Worm (Caenorhabditis elegans): Measurements from ENCODE around the gene R74.7.

The R74.7 gene

DNA sequence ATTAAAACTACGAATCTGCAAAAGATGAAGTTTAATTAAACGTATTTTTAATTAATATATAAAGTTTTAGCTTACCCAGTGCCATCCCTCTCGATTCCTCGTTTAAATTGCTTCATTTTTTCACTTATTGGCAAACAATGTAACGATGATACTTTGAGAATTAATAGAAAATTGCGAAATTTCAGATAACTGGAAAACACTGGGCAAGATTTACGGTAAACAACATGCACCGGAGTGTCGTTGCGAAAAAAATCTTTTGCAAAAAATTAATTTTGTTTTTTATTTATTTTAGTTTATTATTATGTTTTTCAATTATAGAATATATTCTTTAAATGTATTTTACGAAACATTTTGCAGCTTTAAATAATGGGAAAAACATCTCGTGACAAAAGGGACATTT, at the start of gene R74.7, which contains the start of gene pelo-1:
Gene R74.7 (plus strand): TSS at position 358 of the 400 bp plus-strand sequence.
Gene pelo-1 (minus strand): TSS at position 151 of the 400 bp plus-strand sequence.
- no peak for TF ChIP-seq syd-9 (tag; optimal IDR thresholded peaks at IDR 0.05)
- TF ChIP-seq hlh-13 (GFP tag; optimal IDR thresholded peaks at IDR 0.05): no peak
- TF ChIP-seq hlh-15 (tag; optimal IDR thresholded peaks at IDR 0.05): no peak
- no peak for TF ChIP-seq ceh-6 (GFP tag; optimal IDR thresholded peaks at IDR 0.05)
- TF ChIP-seq ceh-24 (tag; optimal IDR thresholded peaks at IDR 0.05): no peak
- TF ChIP-seq dve-1 (tag; optimal IDR thresholded peaks at IDR 0.05): no peak
- TF ChIP-seq nfya-1 (tag; optimal IDR thresholded peaks at IDR 0.05): no peak

DNA sequence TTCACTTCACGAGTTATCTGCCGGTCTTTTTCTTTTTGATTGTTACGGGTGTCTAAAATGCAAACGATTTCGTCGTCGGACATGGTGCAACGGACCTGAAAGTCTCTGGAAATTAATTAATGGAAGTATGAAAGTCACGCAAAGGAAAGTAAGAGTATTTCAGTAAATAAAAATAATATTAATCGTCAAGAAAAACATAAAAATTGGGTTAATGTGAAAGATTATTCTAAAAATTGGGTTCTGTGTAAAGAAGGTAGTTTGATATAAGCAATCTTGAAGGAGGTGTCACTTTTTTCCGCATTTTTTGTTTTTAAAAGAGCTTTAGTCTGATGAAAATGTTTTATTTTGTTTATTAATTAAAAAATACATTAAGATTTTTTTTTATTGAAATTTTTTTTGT, 46.9 kb upstream of the R74.7 start, which contains the start of gene C16C10.9:
Gene C16C10.9 (minus strand): TSS at position 101 of the 400 bp plus-strand sequence.
- TF ChIP-seq eyg-1 (tag; optimal IDR thresholded peaks at IDR 0.05) (no peak), K09A11.1 (tag; optimal IDR thresholded peaks at IDR 0.05; ENCODE audit: insufficient read depth) (no peak), pag-3 (tag; optimal IDR thresholded peaks at IDR 0.05; ENCODE audit: borderline replicate concordance) (no peak), ceh-9 (tag; optimal IDR thresholded peaks at IDR 0.05) (no peak), pax-1 (tag; optimal IDR thresholded peaks at IDR 0.05) (no peak), ceh-18 (tag; optimal IDR thresholded peaks at IDR 0.05) (no peak), mec-3 (tag; optimal IDR thresholded peaks at IDR 0.05; ENCODE audit: borderline replicate concordance) (no peak), ets-4 (tag; optimal IDR thresholded peaks at IDR 0.05) (no peak), sox-4 (tag; optimal IDR thresholded peaks at IDR 0.05) (no peak), ceh-48 (tag; optimal IDR thresholded peaks at IDR 0.05) (no peak), ceh-45 (GFP tag; IDR thresholded peaks at IDR 0.05) (no peak), npax-4 (tag; optimal IDR thresholded peaks at IDR 0.05) (no peak), tbx-2 (tag; optimal IDR thresholded peaks at IDR 0.05) (no peak)

DNA sequence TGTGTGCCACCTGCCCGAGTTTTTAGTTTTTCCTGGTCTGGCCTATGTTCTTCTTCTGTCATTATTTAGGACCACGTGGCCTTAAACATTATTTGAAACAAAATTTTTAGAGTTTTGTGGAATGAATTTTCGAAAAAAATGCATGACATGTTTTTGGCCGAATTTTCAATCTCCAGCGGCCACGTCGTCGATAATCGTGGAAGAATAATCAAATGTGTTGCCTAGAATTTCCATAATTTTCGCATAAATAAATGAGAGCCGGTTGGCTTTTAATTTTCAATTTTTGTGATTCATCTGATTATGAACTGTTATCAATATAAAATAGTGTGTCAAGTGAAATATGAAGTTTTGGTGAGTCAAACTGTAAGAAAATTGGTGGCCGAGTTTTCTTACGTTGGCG, 43.3 kb upstream of the R74.7 start, which contains the start of gene C01G12.16:
Gene C01G12.16 (plus strand): TSS at position 301 of the 400 bp plus-strand sequence.
- TF ChIP-seq ttx-3 (tag; optimal IDR thresholded peaks at IDR 0.05) (no peak), hlh-13 (GFP tag; optimal IDR thresholded peaks at IDR 0.05) (no peak), odd-2 (tag; optimal IDR thresholded peaks at IDR 0.05) (no peak), dmd-4 (tag; optimal IDR thresholded peaks at IDR 0.05; ENCODE audit: borderline replicate concordance) (no peak), ceh-34 (tag; optimal IDR thresholded peaks at IDR 0.05) (no peak), pqm-1 (tag; optimal IDR thresholded peaks at IDR 0.05) (no peak), unc-42 (tag; optimal IDR thresholded peaks at IDR 0.05) (no peak), K02D7.2 (tag; optimal IDR thresholded peaks at IDR 0.05) (no peak), rnt-1 (tag; optimal IDR thresholded peaks at IDR 0.05) (no peak), unc-86 (tag; optimal IDR thresholded peaks at IDR 0.05) (no peak), nhr-11 (tag; optimal IDR thresholded peaks at IDR 0.05) (no peak), nfya-1 (tag; optimal IDR thresholded peaks at IDR 0.05) (no peak), ceh-48 (tag; optimal IDR thresholded peaks at IDR 0.05) (no peak), K09A11.1 (tag; optimal IDR thresholded peaks at IDR 0.05; ENCODE audit: insufficient read depth) (no peak), ahr-1 (tag; optimal IDR thresholded peaks at IDR 0.05) (no peak), ceh-9 (tag; optimal IDR thresholded peaks at IDR 0.05) (no peak)

DNA sequence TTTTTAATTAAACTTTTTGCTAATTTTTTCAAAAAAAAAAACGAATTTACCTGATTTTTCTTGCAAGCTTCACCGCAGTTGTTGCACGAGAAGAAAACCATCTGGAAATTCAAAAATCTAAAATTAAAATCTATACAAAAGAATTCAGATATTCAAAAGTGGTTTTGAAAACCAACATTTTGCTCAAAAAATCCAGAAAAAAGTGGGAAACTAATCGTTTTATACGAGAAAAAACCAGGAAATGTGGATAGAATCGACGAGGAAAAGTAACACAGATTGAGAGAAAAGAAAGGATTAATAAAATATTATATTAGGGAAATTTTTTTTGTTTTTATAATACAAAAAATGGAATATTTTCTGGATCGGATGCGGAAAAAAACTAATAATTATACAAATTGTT, 40.2 kb upstream of the R74.7 start, which contains the start of gene C16C10.8:
Gene C16C10.8 (minus strand): TSS at position 101 of the 400 bp plus-strand sequence.
- TF ChIP-seq nhr-232 (tag; optimal IDR thresholded peaks at IDR 0.05) (no peak), ceh-34 (tag; optimal IDR thresholded peaks at IDR 0.05) (no peak), C38D4.7 (GFP tag; optimal IDR thresholded peaks at IDR 0.05) (no peak), fax-1 (tag; optimal IDR thresholded peaks at IDR 0.05) (no peak), sox-2 (GFP tag; IDR thresholded peaks at IDR 0.05) (no peak), unc-86 (tag; optimal IDR thresholded peaks at IDR 0.05) (no peak), C08G9.2 (tag; optimal IDR thresholded peaks at IDR 0.05) (no peak), lim-6 (tag; optimal IDR thresholded peaks at IDR 0.05) (no peak), tbx-7 (tag; optimal IDR thresholded peaks at IDR 0.05) (no peak), K09A11.1 (tag; optimal IDR thresholded peaks at IDR 0.05; ENCODE audit: insufficient read depth) (no peak), ceh-14 (tag; optimal IDR thresholded peaks at IDR 0.05) (no peak), ceh-45 (GFP tag; IDR thresholded peaks at IDR 0.05) (no peak), ceh-48 (tag; optimal IDR thresholded peaks at IDR 0.05) (no peak), pqm-1 (tag; optimal IDR thresholded peaks at IDR 0.05) (no peak), ttx-3 (tag; optimal IDR thresholded peaks at IDR 0.05) (no peak), tbx-2 (tag; optimal IDR thresholded peaks at IDR 0.05) (no peak), ama-1 (optimal IDR thresholded peaks at IDR 0.05) (no peak), ceh-19 (GFP tag; optimal IDR thresholded peaks at IDR 0.05) (no peak)

All from whole organism, late embryonic.